Worm (Caenorhabditis elegans) whole organism, early embryonic: ENCODE data around the gene C02F5.13.

Source experiments
- B0310.2 ChIP-seq: sonication (generic microtip); optimal IDR thresholded peaks from 2 replicates; lab custom pipeline; 2016; ENCODE audit warnings: mild to moderate bottlenecking, missing genetic modification characterization, missing compliant biosample characterization
- F13C5.2 ChIP-seq: sonication (generic microtip); optimal IDR thresholded peaks from 2 replicates; lab custom pipeline; 2017; ENCODE audit warnings: mild to moderate bottlenecking, missing genetic modification characterization, inconsistent platforms, missing compliant biosample characterization
- aly-1 ChIP-seq: sonication (generic microtip); optimal IDR thresholded peaks from 2 replicates; lab custom pipeline; 2016; ENCODE audit warnings: missing genetic modification characterization, missing compliant biosample characterization
- ama-1 ChIP-seq: fragments of 150-350 bp; optimal IDR thresholded peaks from 2 replicates; lab custom pipeline; 2014
- ceh-13 ChIP-seq: fragments of 200-800 bp; sonication (Bioruptor generic); optimal IDR thresholded peaks from 2 replicates; lab custom pipeline; 2018; ENCODE audit warnings: mild to moderate bottlenecking, missing genetic modification characterization, missing compliant biosample characterization
- ceh-36 ChIP-seq: sonication (generic microtip); optimal IDR thresholded peaks from 2 replicates; lab custom pipeline; 2016; ENCODE audit warnings: missing genetic modification characterization, inconsistent platforms, missing compliant biosample characterization
- ets-7 ChIP-seq: sonication (generic microtip); optimal IDR thresholded peaks from 2 replicates; lab custom pipeline; 2016; ENCODE audit warnings: missing genotype, missing genetic modification characterization, missing compliant biosample characterization
- flt-1 ChIP-seq: fragments of 200-800 bp; sonication (Bioruptor generic); IDR thresholded peaks from 2 replicates; pipeline ENCODE4 v1.3.6; 2022; ENCODE audit warnings: missing genetic modification characterization, missing compliant biosample characterization
- hmbx-1 ChIP-seq: sonication (generic microtip); optimal IDR thresholded peaks from 2 replicates; lab custom pipeline; 2016; ENCODE audit warnings: mild to moderate bottlenecking, missing genetic modification characterization, missing compliant biosample characterization
- hmg-4 ChIP-seq: fragments of 200-800 bp; sonication (Bioruptor generic); optimal IDR thresholded peaks from 2 replicates; lab custom pipeline; 2018; ENCODE audit warnings: mild to moderate bottlenecking, missing genetic modification characterization, missing compliant biosample characterization
- hnd-1 ChIP-seq: sonication (generic microtip); optimal IDR thresholded peaks from 2 replicates; lab custom pipeline; 2016; ENCODE audit warnings: missing genetic modification characterization, missing compliant biosample characterization
- pes-1 ChIP-seq: fragments of 200-800 bp; sonication (Bioruptor generic); IDR thresholded peaks from 2 replicates; pipeline ENCODE4 v1.3.6; 2022; ENCODE audit warnings: missing genetic modification reagents, missing genetic modification characterization, missing compliant biosample characterization
- scrt-1 ChIP-seq: fragments of 200-800 bp; sonication (Bioruptor generic); IDR thresholded peaks from 2 replicates; pipeline ENCODE4 v1.3.6; 2022; ENCODE audit warnings: missing genetic modification characterization, missing compliant biosample characterization
- sea-1 ChIP-seq: fragments of 200-800 bp; sonication (Bioruptor generic); conservative IDR thresholded peaks from 2 replicates; pipeline ENCODE4 v1.3.6; 2022; ENCODE audit warnings: missing genetic modification characterization, missing compliant biosample characterization
- tbx-11 ChIP-seq: fragments of 200-800 bp; sonication (Bioruptor generic); IDR thresholded peaks from 2 replicates; pipeline ENCODE4 v1.3.6; 2022; ENCODE audit warnings: missing genetic modification characterization, missing compliant biosample characterization
- tbx-37 ChIP-seq: fragments of 200-800 bp; sonication (Bioruptor generic); conservative IDR thresholded peaks from 2 replicates; pipeline ENCODE4 v1.3.6; 2022; ENCODE audit warnings: missing genetic modification reagents, missing genetic modification characterization, missing compliant biosample characterization
- tra-4 ChIP-seq: sonication (generic microtip); optimal IDR thresholded peaks from 2 replicates; lab custom pipeline; 2017; ENCODE audit warnings: missing genetic modification characterization, missing compliant biosample characterization

C02F5.13 gene

ce11 chrIII:8249381-8249780, 2.2 kb downstream of the C02F5.13 start, which contains the start of the genes C02F5.10 and C02F5.2:
TSS of gene C02F5.10 (minus strand) at chrIII:8249481.
TSS of gene C02F5.2 (plus strand) at chrIII:8249619.
- no peak for TF ChIP-seq F13C5.2 (tag; lab: Kevin White, UChicago)
- TF ChIP-seq hnd-1, result no peak
- no peak for TF ChIP-seq scrt-1 (GFP tag; lab: Robert Waterston, UW)
- TF ChIP-seq B0310.2 (tag; lab: Kevin White, UChicago), result no peak
- TF ChIP-seq aly-1 (tag; lab: Kevin White, UChicago), result no peak
- TF ChIP-seq ets-7 (tag; lab: Kevin White, UChicago), result no peak
- no peak for TF ChIP-seq ceh-13
- no peak for TF ChIP-seq pes-1 (GFP tag; lab: Robert Waterston, UW)
- no peak for TF ChIP-seq flt-1 (GFP tag; lab: Robert Waterston, UW)
- no peak for TF ChIP-seq tra-4
- TF ChIP-seq hmg-4 (GFP tag; lab: Kevin White, UChicago), result no peak
- TF ChIP-seq sea-1 (GFP tag; lab: Robert Waterston, UW), result no peak
- no peak for TF ChIP-seq tbx-11 (GFP tag; lab: Robert Waterston, UW)
- no peak for TF ChIP-seq ceh-36 (tag; lab: Kevin White, UChicago)
- no peak for TF ChIP-seq tbx-37 (GFP tag; lab: Robert Waterston, UW)
- no peak for TF ChIP-seq hmbx-1 (tag; lab: Kevin White, UChicago)
- no peak for TF ChIP-seq ama-1 (lab: Kevin White, UChicago)

- TF ChIP-seq scrt-1 (GFP tag; lab: Robert Waterston, UW) (no peak), hmg-4 (GFP tag; lab: Kevin White, UChicago) (peak; percentile 54), F13C5.2 (tag; lab: Kevin White, UChicago) (peak; percentile 51)
Measured at ce11 chrIII:8250007-8250683, 3.0 kb downstream of the C02F5.13 start, which contains the start of gene knl-1. TSS of gene knl-1 (plus strand) at chrIII:8250632.

- TF ChIP-seq aly-1 (tag; lab: Kevin White, UChicago) (no peak), ceh-13 (no peak), hnd-1 (no peak), sea-1 (GFP tag; lab: Robert Waterston, UW) (no peak), tra-4 (no peak), ama-1 (lab: Kevin White, UChicago) (no peak), tbx-37 (GFP tag; lab: Robert Waterston, UW) (no peak), hmg-4 (GFP tag; lab: Kevin White, UChicago) (no peak), hmbx-1 (tag; lab: Kevin White, UChicago) (no peak), F13C5.2 (tag; lab: Kevin White, UChicago) (no peak), pes-1 (GFP tag; lab: Robert Waterston, UW) (no peak), ceh-36 (tag; lab: Kevin White, UChicago) (no peak), flt-1 (GFP tag; lab: Robert Waterston, UW) (no peak), scrt-1 (GFP tag; lab: Robert Waterston, UW) (no peak), ets-7 (tag; lab: Kevin White, UChicago) (no peak), tbx-11 (GFP tag; lab: Robert Waterston, UW) (no peak)
Measured at ce11 chrIII:8254938-8255337, 7.8 kb downstream of the C02F5.13 start, which contains the start of gene F09G8.5. TSS of gene F09G8.5 (plus strand) at chrIII:8254975.

- TF ChIP-seq ama-1 (lab: Kevin White, UChicago), result no peak
- TF ChIP-seq F13C5.2 (tag; lab: Kevin White, UChicago), result no peak
- TF ChIP-seq tbx-11 (GFP tag; lab: Robert Waterston, UW), result no peak
- TF ChIP-seq tbx-37 (GFP tag; lab: Robert Waterston, UW), result no peak
- no peak for TF ChIP-seq hnd-1
- TF ChIP-seq aly-1 (tag; lab: Kevin White, UChicago), result no peak
- no peak for TF ChIP-seq ceh-36 (tag; lab: Kevin White, UChicago)
- TF ChIP-seq B0310.2 (tag; lab: Kevin White, UChicago), result no peak
Measured at ce11 chrIII:8258045-8258444, 10.9 kb downstream of the C02F5.13 start, which contains the start of gene ncr-2. TSS of gene ncr-2 (plus strand) at chrIII:8258345.

ce11 chrIII:8262599-8262998, 15.4 kb downstream of the C02F5.13 start:
- TF ChIP-seq tra-4 (no peak), scrt-1 (GFP tag; lab: Robert Waterston, UW) (no peak), tbx-11 (GFP tag; lab: Robert Waterston, UW) (no peak), sea-1 (GFP tag; lab: Robert Waterston, UW) (no peak), hmg-4 (GFP tag; lab: Kevin White, UChicago) (no peak), hnd-1 (no peak), tbx-37 (GFP tag; lab: Robert Waterston, UW) (no peak)

ce11 chrIII:8263377-8263776, 16.2 kb downstream of the C02F5.13 start, which contains the start of gene col-91:
TSS of gene col-91 (minus strand) at chrIII:8263664.
- TF ChIP-seq F13C5.2 (tag; lab: Kevin White, UChicago) (no peak), ceh-13 (no peak), ets-7 (tag; lab: Kevin White, UChicago) (no peak), hmbx-1 (tag; lab: Kevin White, UChicago) (no peak), B0310.2 (tag; lab: Kevin White, UChicago) (no peak), tbx-37 (GFP tag; lab: Robert Waterston, UW) (no peak), ama-1 (lab: Kevin White, UChicago) (no peak), ceh-36 (tag; lab: Kevin White, UChicago) (no peak), pes-1 (GFP tag; lab: Robert Waterston, UW) (no peak), hnd-1 (no peak), scrt-1 (GFP tag; lab: Robert Waterston, UW) (no peak), sea-1 (GFP tag; lab: Robert Waterston, UW) (no peak), flt-1 (GFP tag; lab: Robert Waterston, UW) (no peak)

- TF ChIP-seq ets-7 (tag; lab: Kevin White, UChicago), result no peak
- TF ChIP-seq hnd-1, result no peak
- no peak for TF ChIP-seq pes-1 (GFP tag; lab: Robert Waterston, UW)
- no peak for TF ChIP-seq ama-1 (lab: Kevin White, UChicago)
- TF ChIP-seq ceh-36 (tag; lab: Kevin White, UChicago), result no peak
- no peak for TF ChIP-seq aly-1 (tag; lab: Kevin White, UChicago)
- no peak for TF ChIP-seq hmg-4 (GFP tag; lab: Kevin White, UChicago)
- TF ChIP-seq F13C5.2 (tag; lab: Kevin White, UChicago), result no peak
- TF ChIP-seq sea-1 (GFP tag; lab: Robert Waterston, UW), result no peak
- no peak for TF ChIP-seq B0310.2 (tag; lab: Kevin White, UChicago)
- no peak for TF ChIP-seq tbx-11 (GFP tag; lab: Robert Waterston, UW)
- TF ChIP-seq hmbx-1 (tag; lab: Kevin White, UChicago), result no peak
- TF ChIP-seq flt-1 (GFP tag; lab: Robert Waterston, UW), result no peak
- TF ChIP-seq scrt-1 (GFP tag; lab: Robert Waterston, UW), result no peak
- no peak for TF ChIP-seq ceh-13
Measured at ce11 chrIII:8265753-8266152, 18.6 kb downstream of the C02F5.13 start, which contains the start of gene mrps-9. TSS of gene mrps-9 (plus strand) at chrIII:8266062.
